Fruit fly (Drosophila melanogaster): ENCODE measurements around the gene ems.

dm6 chr3R:13949571-13949970 lies 47.9 kb downstream of the ems start:
- TF ChIP-seq ttk (optimal IDR thresholded peaks at IDR 0.05) = no peak
- no peak for TF ChIP-seq psq (optimal IDR thresholded peaks at IDR 0.05)
- TF ChIP-seq Sin3A (optimal IDR thresholded peaks at IDR 0.05) = no peak
- no peak for TF ChIP-seq Myc (optimal IDR thresholded peaks at IDR 0.05)

All from Kc167 (cell line).